Worm (Caenorhabditis elegans): ENCODE results near the gene R102.1.

DNA sequence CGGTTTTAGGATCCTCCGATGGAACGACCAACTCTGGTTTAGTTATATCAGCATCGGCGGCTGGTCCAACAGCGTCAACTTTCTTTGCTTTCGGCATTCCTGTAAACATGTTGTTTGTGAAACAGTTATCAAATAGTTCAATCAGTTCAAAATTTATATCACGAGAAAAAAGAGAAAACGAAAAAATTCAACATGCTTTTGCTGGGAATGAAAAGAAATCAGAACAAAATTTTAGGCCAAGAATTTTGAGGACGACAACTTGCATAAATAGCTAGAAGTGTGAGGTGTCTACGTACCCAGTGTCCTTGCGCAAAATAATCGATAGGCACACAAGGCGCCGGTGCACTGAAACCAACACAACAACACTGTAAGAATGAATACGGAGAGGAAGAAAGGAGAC lies 5.5 kb upstream of the R102.1 start, which contains the start of gene K08C7.4:
- TF ChIP-seq elt-2 (tag; optimal IDR thresholded peaks at IDR 0.05) = no peak
- no peak for TF ChIP-seq lin-13 (GFP tag; optimal IDR thresholded peaks at IDR 0.05)
- TF ChIP-seq xbp-1 (tag; optimal IDR thresholded peaks at IDR 0.05) = no peak
- no peak for TF ChIP-seq vab-15 (tag; optimal IDR thresholded peaks at IDR 0.05)
- no peak for TF ChIP-seq unc-86 (tag; optimal IDR thresholded peaks at IDR 0.05)
- no peak for TF ChIP-seq ztf-4 (tag; optimal IDR thresholded peaks at IDR 0.05)
- no peak for TF ChIP-seq pqm-1 (tag; optimal IDR thresholded peaks at IDR 0.05)
- no peak for TF ChIP-seq sox-4 (tag; optimal IDR thresholded peaks at IDR 0.05)
- no peak for TF ChIP-seq dpl-1 (GFP tag; optimal IDR thresholded peaks at IDR 0.05)
- TF ChIP-seq nhr-84 (tag; optimal IDR thresholded peaks at IDR 0.05) = no peak

Measured in whole organism, L1 larva.